Fruit fly (Drosophila melanogaster): ENCODE measurements around the gene CG32579.

The CG32579 gene

DNA sequence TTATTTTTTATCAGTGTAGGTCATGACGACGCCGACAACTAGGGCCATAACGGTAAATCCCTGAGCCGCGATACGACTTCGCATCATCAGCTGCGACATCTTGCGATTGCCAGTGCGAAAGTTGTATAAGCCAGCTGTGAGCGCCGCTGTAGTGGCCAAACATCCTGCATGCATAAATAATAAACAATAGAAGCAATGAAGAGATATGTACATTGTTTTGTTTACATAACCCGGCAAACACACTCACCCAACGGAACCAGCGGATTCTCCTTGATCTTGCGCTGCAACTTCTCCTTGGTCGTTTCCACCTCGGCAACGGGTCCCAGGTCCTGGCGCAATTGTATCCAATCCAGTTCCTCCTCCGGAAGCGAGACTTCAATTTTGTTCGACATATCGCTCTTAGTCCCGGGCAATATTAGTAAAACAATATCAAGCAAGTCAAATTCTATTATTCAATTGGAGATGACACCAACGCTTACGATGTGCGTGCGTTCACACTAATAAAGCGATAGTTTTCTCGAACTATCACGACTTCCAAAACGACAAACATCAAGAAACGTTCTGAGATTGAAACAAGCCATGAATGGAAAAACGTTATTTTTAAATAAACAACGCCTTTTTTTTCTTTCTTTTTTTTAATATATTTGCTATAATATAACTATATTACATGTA lies 8.6 kb downstream of the CG32579 start (continued):
- TF ChIP-seq Optix (GFP tag; IDR thresholded peaks at IDR 0.05) (no peak), cad (GFP tag; optimal IDR thresholded peaks at IDR 0.05) (no peak), CG9609 (GFP tag; optimal IDR thresholded peaks at IDR 0.05) (no peak), CG1832 (GFP tag; optimal IDR thresholded peaks at IDR 0.05) (no peak), gcm2 (GFP tag; optimal IDR thresholded peaks at IDR 0.05) (no peak), Sry-δ (GFP tag; optimal IDR thresholded peaks at IDR 0.05) (peak; percentile 89), CG6791 (GFP tag; IDR thresholded peaks at IDR 0.05; ENCODE audit: partially characterized antibody) (peak; percentile 84), CG1792 (GFP tag; optimal IDR thresholded peaks at IDR 0.05) (no peak), dmrt11E (tag; optimal IDR thresholded peaks at IDR 0.05) (no peak), CG7987 (GFP tag; optimal IDR thresholded peaks at IDR 0.05) (no peak), CoRest (tag; optimal IDR thresholded peaks at IDR 0.05) (peak; percentile 28), seq (GFP tag; IDR thresholded peaks at IDR 0.05) (no peak), Pdp1 (GFP tag; optimal IDR thresholded peaks at IDR 0.05) (peak in 1 of 2 experiments; percentile 88), NFAT (GFP tag; IDR thresholded peaks at IDR 0.05) (no peak), sob (GFP tag; IDR thresholded peaks at IDR 0.05) (no peak), btn (GFP tag; optimal IDR thresholded peaks at IDR 0.05) (no peak), ATbp (GFP tag; optimal IDR thresholded peaks at IDR 0.05) (no peak), CHES-1-like (GFP tag; optimal IDR thresholded peaks at IDR 0.05) (peak; percentile 24), Nf-YA (GFP tag; IDR thresholded peaks at IDR 0.05) (no peak), CTCF (GFP tag; optimal IDR thresholded peaks at IDR 0.05) (no peak), NfI (GFP tag; optimal IDR thresholded peaks at IDR 0.05) (no peak), Dbx (GFP tag; IDR thresholded peaks at IDR 0.05) (0 out of 3 replicates have a peak, but pooled peaks have one; percentile 19), CG10147 (GFP tag; optimal IDR thresholded peaks at IDR 0.05) (no peak), CG31388 (GFP tag; optimal IDR thresholded peaks at IDR 0.05) (no peak), oc (tag; optimal IDR thresholded peaks at IDR 0.05) (no peak), dati (GFP tag; IDR thresholded peaks at IDR 0.05) (no peak), pum (GFP tag; optimal IDR thresholded peaks at IDR 0.05) (no peak), Bgb (GFP tag; IDR thresholded peaks at IDR 0.05; ENCODE audit: partially characterized antibody) (peak; percentile 89), CG14860 (GFP tag; IDR thresholded peaks at IDR 0.05; ENCODE audit: partially characterized antibody) (peak; percentile 51), Ssrp (tag; optimal IDR thresholded peaks at IDR 0.05) (no peak), Ptx1 (GFP tag; IDR thresholded peaks at IDR 0.05) (no peak), pan (optimal IDR thresholded peaks at IDR 0.05) (no peak), pan (GFP tag; optimal IDR thresholded peaks at IDR 0.05 in 1 of 2, IDR thresholded peaks at IDR 0.05 in 1 of 2) (no peak), tap (tag; optimal IDR thresholded peaks at IDR 0.05) (no peak), Dref (GFP tag; IDR thresholded peaks at IDR 0.05) (peak; percentile 48), Eip74EF (GFP tag; optimal IDR thresholded peaks at IDR 0.05) (no peak), CG9727 (GFP tag; optimal IDR thresholded peaks at IDR 0.05) (no peak), CG3847 (GFP tag; IDR thresholded peaks at IDR 0.05) (no peak), onecut (GFP tag; IDR thresholded peaks at IDR 0.05) (no peak), mam (GFP tag; optimal IDR thresholded peaks at IDR 0.05) (no peak), CG14441 (GFP tag; IDR thresholded peaks at IDR 0.05) (no peak), CG17359 (tag; optimal IDR thresholded peaks at IDR 0.05) (no peak), gt (GFP tag; IDR thresholded peaks at IDR 0.05) (no peak), Awh (GFP tag; IDR thresholded peaks at IDR 0.05) (no peak), CG9437 (GFP tag; optimal IDR thresholded peaks at IDR 0.05) (no peak), her (GFP tag; optimal IDR thresholded peaks at IDR 0.05) (no peak), CG30020 (tag; optimal IDR thresholded peaks at IDR 0.05) (peak; percentile 92), tx (GFP tag; optimal IDR thresholded peaks at IDR 0.05) (no peak), nerfin-1 (tag; optimal IDR thresholded peaks at IDR 0.05) (no peak), Six4 (GFP tag; optimal IDR thresholded peaks at IDR 0.05) (no peak), CG12942 (GFP tag; optimal IDR thresholded peaks at IDR 0.05) (no peak), Lim3 (GFP tag; IDR thresholded peaks at IDR 0.05) (no peak)
